Fruit fly (Drosophila melanogaster) whole organism, embryonic: ENCODE data around the gene SamDC.

ENCODE experiments used
- Atf3 ChIP-seq: fragments of 200-800 bp; sonication (Bioruptor generic); optimal IDR thresholded peaks from 3 replicates; lab custom pipeline; 2016; ENCODE audit warnings: missing biosample characterization, missing genetic modification characterization
- Awh ChIP-seq: fragments of 200-800 bp; sonication (Bioruptor generic); IDR thresholded peaks from 2 replicates; pipeline ENCODE4, ENCODE4 v1.3.6; 2022; ENCODE audit warnings: missing biosample characterization, missing genetic modification characterization
- BEAF-32 ChIP-seq: fragments of 200-800 bp; sonication (Bioruptor generic); optimal IDR thresholded peaks from 3 replicates; lab custom pipeline; 2017; ENCODE audit warnings: missing biosample characterization, missing genetic modification characterization, mild to moderate bottlenecking, moderate library complexity, missing genetic modification reagents
- CG14710 ChIP-seq: fragments of 200-800 bp; sonication (Bioruptor generic); optimal IDR thresholded peaks from 3 replicates; lab custom pipeline; 2019; ENCODE audit warnings: missing biosample characterization, mild to moderate bottlenecking, missing genetic modification characterization, moderate library complexity
- CG15011 ChIP-seq: fragments of 200-800 bp; sonication (Bioruptor generic); optimal IDR thresholded peaks from 3 replicates; lab custom pipeline; 2018; ENCODE audit warnings: missing biosample characterization, mild to moderate bottlenecking, missing genetic modification characterization
- CG15269 ChIP-seq: fragments of 200-800 bp; sonication (Bioruptor generic); optimal IDR thresholded peaks from 2 replicates; lab custom pipeline; 2018; ENCODE audit warnings: missing biosample characterization, mild to moderate bottlenecking, missing genetic modification characterization, moderate library complexity
- CG15514 ChIP-seq: fragments of 200-800 bp; sonication (Bioruptor generic); optimal IDR thresholded peaks from 3 replicates; lab custom pipeline; 2017; ENCODE audit warnings: missing biosample characterization, missing genetic modification characterization, mild to moderate bottlenecking, moderate library complexity, missing genetic modification reagents
- CG17802 ChIP-seq: fragments of 200-800 bp; sonication (Bioruptor generic); optimal IDR thresholded peaks from 2 replicates; lab custom pipeline; 2018; ENCODE audit warnings: missing biosample characterization, mild to moderate bottlenecking, missing genetic modification characterization, moderate library complexity
- CG2199 ChIP-seq: fragments of 200-800 bp; sonication (Bioruptor generic); IDR thresholded peaks from 3 replicates; pipeline ENCODE4 v1.3.6; 2022; ENCODE audit warnings: missing biosample characterization, missing genetic modification characterization
- CG30403 ChIP-seq: fragments of 200-800 bp; sonication (Bioruptor generic); optimal IDR thresholded peaks from 3 replicates; lab custom pipeline; 2016; ENCODE audit warnings: missing biosample characterization, missing genetic modification characterization
- CG30431 ChIP-seq: fragments of 200-800 bp; sonication (Bioruptor generic); optimal IDR thresholded peaks from 2 replicates; lab custom pipeline; 2017; ENCODE audit warnings: missing biosample characterization, missing genetic modification characterization
- CG31388 ChIP-seq: fragments of 200-800 bp; sonication (Bioruptor generic); optimal IDR thresholded peaks from 2 replicates; lab custom pipeline; 2016; ENCODE audit warnings: missing biosample characterization, missing genetic modification characterization
- CG34224 ChIP-seq: fragments of 200-800 bp; sonication (Bioruptor generic); IDR thresholded peaks from 3 replicates; pipeline ENCODE4 v1.3.6; 2022; ENCODE audit warnings: missing biosample characterization, missing genetic modification characterization; ENCODE audit not compliant: partially characterized antibody
- CG4404 ChIP-seq: fragments of 200-800 bp; sonication (Bioruptor generic); IDR thresholded peaks from 2 replicates; pipeline ENCODE4 v1.3.6; 2022; ENCODE audit warnings: missing biosample characterization, missing genetic modification characterization
- CG5245 ChIP-seq: fragments of 200-800 bp; sonication (Bioruptor generic); optimal IDR thresholded peaks from 3 replicates; lab custom pipeline; 2016; ENCODE audit warnings: missing biosample characterization, missing genetic modification characterization
- CG7786 ChIP-seq: fragments of 200-800 bp; sonication (Bioruptor generic); optimal IDR thresholded peaks from 2 replicates; lab custom pipeline; 2016; ENCODE audit warnings: missing biosample characterization, missing genetic modification characterization
- CG8765 ChIP-seq: fragments of 200-800 bp; sonication (Bioruptor generic); IDR thresholded peaks from 2 replicates; pipeline ENCODE4 v1.3.6; 2022; ENCODE audit warnings: missing biosample characterization, missing genetic modification characterization
- CG9609 ChIP-seq: fragments of 200-800 bp; sonication (Bioruptor generic); optimal IDR thresholded peaks from 3 replicates; lab custom pipeline; 2016; ENCODE audit warnings: missing biosample characterization, missing genetic modification characterization
- CG9797 ChIP-seq: fragments of 200-800 bp; sonication (Bioruptor generic); optimal IDR thresholded peaks from 3 replicates; lab custom pipeline; 2018; ENCODE audit warnings: missing biosample characterization, mild to moderate bottlenecking, missing genetic modification characterization
- CrebB ChIP-seq: fragments of 200-800 bp; sonication (Bioruptor generic); optimal IDR thresholded peaks from 3 replicates; lab custom pipeline; 2018; ENCODE audit warnings: missing biosample characterization, mild to moderate bottlenecking, missing genetic modification characterization
- Dp ChIP-seq: fragments of 200-800 bp; sonication (Bioruptor generic); optimal IDR thresholded peaks from 2 replicates; lab custom pipeline; 2018; ENCODE audit warnings: missing biosample characterization, mild to moderate bottlenecking, missing genetic modification characterization, moderate library complexity
- E2f2 ChIP-seq: fragments of 200-800 bp; sonication (Bioruptor generic); IDR thresholded peaks from 2 replicates; pipeline ENCODE4 v1.3.6; 2022; ENCODE audit warnings: missing biosample characterization, missing genetic modification characterization
- Ets97D ChIP-seq: fragments of 200-800 bp; sonication (Bioruptor generic); optimal IDR thresholded peaks from 3 replicates; lab custom pipeline; 2016; ENCODE audit warnings: missing biosample characterization, missing genetic modification characterization
- GATAe ChIP-seq: fragments of 200-800 bp; sonication (Bioruptor generic); conservative IDR thresholded peaks from 2 replicates; pipeline ENCODE4 v1.3.6; 2022; ENCODE audit warnings: missing biosample characterization, missing genetic modification characterization
- Pdp1 ChIP-seq, 2 experiments: fragments of 200-800 bp; sonication (Bioruptor generic); optimal IDR thresholded peaks; 3 replicates each; lab custom pipeline; 2016; ENCODE audit warnings: missing biosample characterization in 2 of 2, missing genetic modification characterization in 2 of 2, mild to moderate bottlenecking in 1 of 2, moderate library complexity in 1 of 2
- Sin3A ChIP-seq: fragments of >200 bp; optimal IDR thresholded peaks from 2 replicates; lab custom pipeline; 2018
- Sry-δ ChIP-seq: fragments of 200-800 bp; sonication (Bioruptor generic); optimal IDR thresholded peaks from 2 replicates; lab custom pipeline; 2016; ENCODE audit warnings: missing biosample characterization, missing genetic modification characterization
- TFAM ChIP-seq: fragments of 200-800 bp; sonication (Bioruptor generic); optimal IDR thresholded peaks from 2 replicates; lab custom pipeline; 2017; ENCODE audit warnings: missing biosample characterization, missing genetic modification characterization, inconsistent platforms
- Trl ChIP-seq, 3 experiments: fragments of >200 bp in 2 of 3; fragments of 200-800 bp in 1 of 3; sonication (Bioruptor generic) in 1 of 3; optimal IDR thresholded peaks; 2 replicates in 1 of 3; 3 replicates in 2 of 3; lab custom pipeline; 2016 to 2017; ENCODE audit warnings: missing biosample characterization in 1 of 3, missing genetic modification characterization in 1 of 3
- Vsx1 ChIP-seq: fragments of 200-800 bp; sonication (Bioruptor generic); optimal IDR thresholded peaks from 2 replicates; lab custom pipeline; 2017; ENCODE audit warnings: missing biosample characterization, mild to moderate bottlenecking, missing genetic modification characterization, missing genetic modification reagents
- croc ChIP-seq: fragments of 200-800 bp; sonication (Bioruptor generic); conservative IDR thresholded peaks from 3 replicates; pipeline ENCODE4 v1.3.6; 2022; ENCODE audit warnings: missing biosample characterization, missing genetic modification characterization
- crol ChIP-seq: fragments of 200-800 bp; sonication (Bioruptor generic); IDR thresholded peaks from 2 replicates; pipeline ENCODE4 v1.3.6; 2022; ENCODE audit warnings: missing biosample characterization, missing genetic modification characterization
- dan ChIP-seq: fragments of 200-800 bp; sonication (Bioruptor generic); IDR thresholded peaks from 2 replicates; pipeline ENCODE4 v1.3.6; 2022; ENCODE audit warnings: missing biosample characterization, missing genetic modification characterization
- emc ChIP-seq: fragments of 200-800 bp; sonication (Bioruptor generic); optimal IDR thresholded peaks from 2 replicates; lab custom pipeline; 2016; ENCODE audit warnings: missing biosample characterization, missing genetic modification characterization
- ewg ChIP-seq: fragments of 200-800 bp; sonication (Bioruptor generic); optimal IDR thresholded peaks from 3 replicates; lab custom pipeline; 2017; ENCODE audit warnings: mild to moderate bottlenecking, missing biosample characterization, missing genetic modification reagents, missing genetic modification characterization
- h ChIP-seq: fragments of >200 bp; optimal IDR thresholded peaks from 2 replicates; lab custom pipeline; 2017
- ham ChIP-seq: fragments of 200-800 bp; sonication (Bioruptor generic); IDR thresholded peaks from 2 replicates; pipeline ENCODE4 v1.3.6; 2022; ENCODE audit warnings: missing biosample characterization, missing genetic modification characterization
- kay ChIP-seq: fragments of 200-800 bp; sonication (Bioruptor generic); optimal IDR thresholded peaks from 2 replicates; lab custom pipeline; 2016; ENCODE audit warnings: missing biosample characterization, missing genetic modification characterization
- klu ChIP-seq: fragments of 200-800 bp; sonication (Bioruptor generic); IDR thresholded peaks from 2 replicates; pipeline ENCODE4 v1.3.6; 2022; ENCODE audit warnings: missing biosample characterization, missing genetic modification characterization
- lmd ChIP-seq: fragments of 200-800 bp; sonication (Bioruptor generic); IDR thresholded peaks from 2 replicates; pipeline ENCODE4 v1.3.6; 2022; ENCODE audit warnings: missing biosample characterization, missing genetic modification characterization
- mirr ChIP-seq: fragments of 200-800 bp; sonication (Bioruptor generic); optimal IDR thresholded peaks from 3 replicates; lab custom pipeline; 2018; ENCODE audit warnings: missing biosample characterization, mild to moderate bottlenecking, missing genetic modification characterization
- nau ChIP-seq: fragments of 200-800 bp; sonication (Bioruptor generic); optimal IDR thresholded peaks from 3 replicates; lab custom pipeline; 2017; ENCODE audit warnings: missing biosample characterization, mild to moderate bottlenecking, missing genetic modification characterization, missing genetic modification reagents
- nmo ChIP-seq: fragments of 200-800 bp; sonication (Bioruptor generic); optimal IDR thresholded peaks from 2 replicates; lab custom pipeline; 2018; ENCODE audit warnings: missing biosample characterization, mild to moderate bottlenecking, missing genetic modification characterization, moderate library complexity
- otp ChIP-seq: fragments of 200-800 bp; sonication (Bioruptor generic); IDR thresholded peaks from 3 replicates; pipeline ENCODE4, ENCODE4 v1.3.6; 2022; ENCODE audit warnings: missing biosample characterization, missing genetic modification characterization
- pb ChIP-seq: fragments of 200-800 bp; sonication (Bioruptor generic); optimal IDR thresholded peaks from 3 replicates; lab custom pipeline; 2016; ENCODE audit warnings: missing biosample characterization, missing genetic modification characterization
- peb ChIP-seq: fragments of 200-800 bp; sonication (Bioruptor generic); IDR thresholded peaks from 2 replicates; pipeline ENCODE4 v1.3.6; 2022; ENCODE audit warnings: missing biosample characterization, missing genetic modification characterization
- pfk ChIP-seq: fragments of 200-800 bp; sonication (Bioruptor generic); optimal IDR thresholded peaks from 2 replicates; lab custom pipeline; 2018; ENCODE audit warnings: missing biosample characterization, mild to moderate bottlenecking, missing genetic modification characterization, moderate library complexity
- pros ChIP-seq: fragments of 200-800 bp; sonication (Bioruptor generic); optimal IDR thresholded peaks from 3 replicates; lab custom pipeline; 2019; ENCODE audit warnings: missing biosample characterization, mild to moderate bottlenecking, missing genetic modification characterization, moderate library complexity
- row ChIP-seq: fragments of 200-800 bp; sonication (Bioruptor generic); IDR thresholded peaks from 3 replicates; pipeline ENCODE4 v1.3.6; 2022; ENCODE audit warnings: missing biosample characterization, missing genetic modification characterization
- vfl ChIP-seq: fragments of 200-800 bp; sonication (Bioruptor generic); optimal IDR thresholded peaks from 2 replicates; lab custom pipeline; 2016; ENCODE audit warnings: missing biosample characterization, missing genetic modification characterization
- wek ChIP-seq: fragments of 200-800 bp; sonication (Bioruptor generic); optimal IDR thresholded peaks from 3 replicates; lab custom pipeline; 2018; ENCODE audit warnings: missing biosample characterization, mild to moderate bottlenecking, missing genetic modification characterization, moderate library complexity
- zen ChIP-seq: fragments of 200-800 bp; sonication (Bioruptor generic); optimal IDR thresholded peaks from 3 replicates; lab custom pipeline; 2018; ENCODE audit warnings: missing biosample characterization, mild to moderate bottlenecking, missing genetic modification characterization, moderate library complexity

Gene SamDC

dm6 chr2L:10311822-10312221 lies 27.4 kb upstream of the SamDC start (continued):
- TF ChIP-seq Ets97D (GFP tag; lab: Kevin White, UChicago) (peak; percentile 38), Atf3 (GFP tag; lab: Kevin White, UChicago) (no peak), pros (GFP tag; lab: Kevin White, UChicago) (no peak), dan (GFP tag; lab: Robert Waterston, UW) (no peak), CG15269 (no peak), otp (GFP tag; lab: Robert Waterston, UW) (no peak), row (GFP tag; lab: Robert Waterston, UW) (peak; percentile 46; the same call in 1 of the 3 replicates), Vsx1 (GFP tag; lab: Kevin White, UChicago) (no peak), GATAe (no peak), CG5245 (GFP tag; lab: Kevin White, UChicago) (no peak), peb (GFP tag; lab: Robert Waterston, UW) (no peak), Pdp1 (GFP tag; optimal IDR thresholded peaks at IDR 0.05; lab: Kevin White, UChicago) (peak in 1 of 2 experiments; percentile 23), croc (GFP tag; lab: Robert Waterston, UW) (no peak), CG9797 (GFP tag; lab: Kevin White, UChicago) (peak; percentile 69), ham (GFP tag; lab: Robert Waterston, UW) (no peak), CG15011 (GFP tag; lab: Kevin White, UChicago) (no peak), TFAM (GFP tag; lab: Kevin White, UChicago) (no peak), pb (GFP tag; lab: Kevin White, UChicago) (no peak), nmo (GFP tag; lab: Kevin White, UChicago) (peak; percentile 9), CG7786 (GFP tag; lab: Kevin White, UChicago) (no peak), klu (no peak), mirr (GFP tag; lab: Kevin White, UChicago) (no peak), Sin3A (lab: Kevin White, UChicago) (peak; percentile 28), CG9609 (GFP tag; lab: Kevin White, UChicago) (no peak), CG14710 (tag; lab: Kevin White, UChicago) (peak; percentile 23), CG15514 (GFP tag; lab: Kevin White, UChicago) (peak; percentile 37), CG8765 (GFP tag; lab: Robert Waterston, UW) (no peak), ewg (GFP tag; lab: Kevin White, UChicago) (no peak), CG30403 (no peak), h (no peak), nau (GFP tag; lab: Kevin White, UChicago) (no peak), crol (no peak), wek (GFP tag; lab: Kevin White, UChicago) (peak; percentile 10), CrebB (no peak), vfl (no peak), Sry-δ (GFP tag; lab: Kevin White, UChicago) (peak; percentile 42), lmd (GFP tag; lab: Robert Waterston, UW) (no peak), CG4404 (GFP tag; lab: Robert Waterston, UW) (no peak), zen (tag; lab: Kevin White, UChicago) (peak; percentile 26), CG30431 (GFP tag; lab: Kevin White, UChicago) (no peak), pfk (GFP tag; lab: Kevin White, UChicago) (peak; percentile 95), kay (GFP tag; lab: Kevin White, UChicago) (no peak), Trl (optimal IDR thresholded peaks at IDR 0.05; lab: Kevin White, UChicago) (no peak), Trl (GFP tag; optimal IDR thresholded peaks at IDR 0.05; lab: Kevin White, UChicago) (no peak), Awh (no peak), BEAF-32 (GFP tag; lab: Kevin White, UChicago) (peak; percentile 52), emc (GFP tag; lab: Kevin White, UChicago) (no peak), CG34224 (0 out of 3 replicates have a peak, but pooled peaks have one; percentile 12), CG17802 (tag; lab: Kevin White, UChicago) (peak; percentile 34), E2f2 (peak; percentile 31), CG2199 (no peak), Dp (GFP tag; lab: Kevin White, UChicago) (peak; percentile 41), CG31388 (GFP tag; lab: Kevin White, UChicago) (no peak)
